Fruit fly (Drosophila melanogaster) whole organism, wandering third instar larva: Measurements from ENCODE around the gene CG2533.
A peak's percentile ranks its signal among the peaks of the same experiment; 100 is the strongest.
"Not testable (repeated sequence)": the region's sequence is repeated elsewhere in the genome, so short reads cannot be mapped to it uniquely, and the experiment has no call there.

ENCODE experiments used
- Abd-B ChIP-seq: fragments of >200 bp; optimal IDR thresholded peaks from 2 replicates; lab custom pipeline; 2017; ENCODE audit warnings: missing biosample characterization, missing genetic modification characterization
- CG32264 ChIP-seq: fragments of 200-800 bp; sonication (Bioruptor generic); optimal IDR thresholded peaks from 2 replicates; lab custom pipeline; 2016; ENCODE audit warnings: missing biosample characterization, missing genetic modification characterization
- CG9705 ChIP-seq: fragments of 200-800 bp; sonication (Bioruptor generic); optimal IDR thresholded peaks from 2 replicates; lab custom pipeline; 2018; ENCODE audit warnings: missing biosample characterization, mild to moderate bottlenecking, missing genetic modification characterization
- Dfd ChIP-seq: fragments of >200 bp; optimal IDR thresholded peaks from 2 replicates; lab custom pipeline; 2017; ENCODE audit warnings: missing biosample characterization, missing genetic modification characterization
- Dif ChIP-seq: fragments of 200-275, 200-300 bp; sonication (Bioruptor generic); optimal IDR thresholded peaks from 2 replicates; lab custom pipeline; 2018; ENCODE audit warnings: missing biosample characterization, missing genetic modification characterization; ENCODE audit not compliant: partially characterized antibody
- HLH106 ChIP-seq: fragments of 200-800 bp; optimal IDR thresholded peaks from 3 replicates; lab custom pipeline; 2019; ENCODE audit warnings: missing biosample characterization, mild to moderate bottlenecking, missing genetic modification characterization, moderate library complexity
- Hnf4 ChIP-seq: fragments of 200-800 bp; sonication (Bioruptor generic); optimal IDR thresholded peaks from 2 replicates; lab custom pipeline; 2016; ENCODE audit warnings: missing biosample characterization, mild to moderate bottlenecking, missing genetic modification characterization
- Hr83 ChIP-seq: fragments of 200-300 bp; sonication (Bioruptor generic); optimal IDR thresholded peaks from 2 replicates; lab custom pipeline; 2016; ENCODE audit warnings: missing biosample characterization, mild to moderate bottlenecking, missing genetic modification characterization, moderate library complexity; ENCODE audit not compliant: poor library complexity, severe bottlenecking
- Jra ChIP-seq: sonication (Bioruptor generic); optimal IDR thresholded peaks from 2 replicates; lab custom pipeline; 2016; ENCODE audit warnings: missing biosample characterization, missing genetic modification characterization
- Myc ChIP-seq: fragments of >200 bp; optimal IDR thresholded peaks from 2 replicates; lab custom pipeline; 2017
- N ChIP-seq: fragments of >200 bp; optimal IDR thresholded peaks from 2 replicates; lab custom pipeline; 2018; ENCODE audit warnings: missing biosample characterization, missing external identifiers, missing genetic modification characterization
- OdsH ChIP-seq: fragments of 200-800 bp; sonication (Bioruptor generic); optimal IDR thresholded peaks from 2 replicates; lab custom pipeline; 2016; ENCODE audit warnings: missing biosample characterization, mild to moderate bottlenecking, missing genetic modification characterization
- Rel ChIP-seq, 2 experiments: fragments of 200-800 bp; sonication (Bioruptor generic) in 1 of 2; optimal IDR thresholded peaks; 2 replicates in 1 of 2; 3 replicates in 1 of 2; lab custom pipeline; 2016 to 2019; ENCODE audit warnings: mild to moderate bottlenecking in 2 of 2, missing biosample characterization in 2 of 2, missing genetic modification characterization in 2 of 2, moderate library complexity in 1 of 2
- Sp1 ChIP-seq: fragments of 200-800 bp; sonication (Bioruptor generic); optimal IDR thresholded peaks from 3 replicates; lab custom pipeline; 2019; ENCODE audit warnings: missing biosample characterization, mild to moderate bottlenecking, missing genetic modification characterization, moderate library complexity
- Vsx2 ChIP-seq: fragments of 200-300, 225-300 bp; sonication (Bioruptor generic); optimal IDR thresholded peaks from 2 replicates; lab custom pipeline; 2018; ENCODE audit warnings: missing biosample characterization, missing genetic modification characterization; ENCODE audit not compliant: partially characterized antibody
- br ChIP-seq: fragments of 200-800 bp; sonication (Bioruptor generic); optimal IDR thresholded peaks from 2 replicates; lab custom pipeline; 2016; ENCODE audit warnings: missing biosample characterization, missing genetic modification characterization
- brk ChIP-seq: fragments of 200-800 bp; sonication (Bioruptor generic); optimal IDR thresholded peaks from 2 replicates; lab custom pipeline; 2016; ENCODE audit warnings: missing biosample characterization, mild to moderate bottlenecking, missing genetic modification characterization
- dl ChIP-seq, 2 experiments: fragments of 175-275, 200-275 bp in 1 of 2; fragments of 200-275 bp in 1 of 2; sonication (Bioruptor generic); optimal IDR thresholded peaks; lab custom pipeline; 2018; ENCODE audit warnings: mild to moderate bottlenecking in 2 of 2, missing biosample characterization in 2 of 2, missing genetic modification characterization in 2 of 2, moderate library complexity in 2 of 2; ENCODE audit not compliant: partially characterized antibody in 2 of 2, insufficient read depth in 1 of 2
- dmrt93B ChIP-seq: fragments of 200-800 bp; sonication (Bioruptor generic); optimal IDR thresholded peaks from 2 replicates; lab custom pipeline; 2018; ENCODE audit warnings: missing biosample characterization, mild to moderate bottlenecking, missing genetic modification characterization
- dsf ChIP-seq: sonication (Bioruptor generic); optimal IDR thresholded peaks from 2 replicates; lab custom pipeline; 2016; ENCODE audit warnings: missing biosample characterization, missing genetic modification characterization, borderline replicate concordance
- ey ChIP-seq: fragments of 200-800 bp; sonication (Bioruptor generic); optimal IDR thresholded peaks from 2 replicates; lab custom pipeline; 2016; ENCODE audit warnings: missing biosample characterization, missing genetic modification characterization
- foxo ChIP-seq, 2 experiments: fragments of 200-800 bp; sonication (Bioruptor generic); optimal IDR thresholded peaks; 2 replicates in 1 of 2; 3 replicates in 1 of 2; lab custom pipeline; 2016 to 2017; ENCODE audit warnings: missing biosample characterization in 2 of 2, missing genetic modification characterization in 2 of 2
- fru ChIP-seq: fragments of 200-800 bp; sonication (Bioruptor generic); optimal IDR thresholded peaks from 3 replicates; lab custom pipeline; 2016; ENCODE audit warnings: missing biosample characterization, mild to moderate bottlenecking, missing genetic modification characterization
- h ChIP-seq: fragments of 200-800 bp; sonication (Bioruptor generic); optimal IDR thresholded peaks from 3 replicates; lab custom pipeline; 2016; ENCODE audit warnings: missing biosample characterization, mild to moderate bottlenecking, missing genetic modification characterization
- psq ChIP-seq: fragments of 200-800 bp; sonication (Bioruptor generic); optimal IDR thresholded peaks from 3 replicates; lab custom pipeline; 2017; ENCODE audit warnings: missing biosample characterization, mild to moderate bottlenecking, missing genetic modification characterization, moderate library complexity
- rgr ChIP-seq: fragments of 200-800 bp; sonication (Bioruptor generic); optimal IDR thresholded peaks from 3 replicates; lab custom pipeline; 2016; ENCODE audit warnings: missing biosample characterization, mild to moderate bottlenecking, missing genetic modification characterization
- sage ChIP-seq: fragments of 200-800 bp; sonication (Bioruptor generic); optimal IDR thresholded peaks from 2 replicates; lab custom pipeline; 2016; ENCODE audit warnings: missing biosample characterization, mild to moderate bottlenecking, missing genetic modification characterization
- sv ChIP-seq: fragments of 200-800 bp; sonication (Bioruptor generic); optimal IDR thresholded peaks from 3 replicates; lab custom pipeline; 2016; ENCODE audit warnings: missing biosample characterization, missing genetic modification characterization
- woc ChIP-seq: sonication (Bioruptor generic); optimal IDR thresholded peaks from 2 replicates; lab custom pipeline; 2016; ENCODE audit warnings: missing biosample characterization, mild to moderate bottlenecking, missing genetic modification characterization

The CG2533 gene

dm6 chrX:11611056-11611644 lies 7.2 kb upstream of the CG2533 start:
- TF ChIP-seq psq (GFP tag; lab: Kevin White, UChicago), result peak; percentile 62
- no peak for TF ChIP-seq sage (GFP tag; lab: Kevin White, UChicago)
- TF ChIP-seq, all 38 proteins: peak for 1

dm6 chrX:11601408-11601807 lies 2.6 kb downstream of the CG2533 start:
- TF ChIP-seq Dif (GFP tag; lab: Kevin White, UChicago) (no peak), Hr83 (GFP tag; lab: Kevin White, UChicago) (peak; percentile 46), Rel (GFP tag; optimal IDR thresholded peaks at IDR 0.05; lab: Kevin White, UChicago) (no peak), Rel (tag; optimal IDR thresholded peaks at IDR 0.05; lab: Kevin White, UChicago) (peak; percentile 55), CG32264 (GFP tag; lab: Kevin White, UChicago) (no peak), fru (GFP tag; lab: Kevin White, UChicago) (no peak)

- no peak for TF ChIP-seq OdsH (GFP tag; lab: Kevin White, UChicago)
- no peak for TF ChIP-seq brk (GFP tag; lab: Kevin White, UChicago)
- TF ChIP-seq sv (GFP tag; lab: Kevin White, UChicago), result no peak
- TF ChIP-seq psq (GFP tag; lab: Kevin White, UChicago), result peak; percentile 32
- TF ChIP-seq fru (GFP tag; lab: Kevin White, UChicago), result no peak
- peak; percentile 41 for TF ChIP-seq rgr (GFP tag; lab: Kevin White, UChicago)
- TF ChIP-seq HLH106 (tag; lab: Kevin White, UChicago), result peak; percentile 36
- TF ChIP-seq Hnf4 (GFP tag; lab: Kevin White, UChicago), result peak; percentile 31
- TF ChIP-seq ey (GFP tag; lab: Kevin White, UChicago), result peak; percentile 51
- peak; percentile 74 for TF ChIP-seq Jra (GFP tag; lab: Kevin White, UChicago)
- peak; percentile 47 for TF ChIP-seq sage (GFP tag; lab: Kevin White, UChicago)
- TF ChIP-seq Myc (lab: Kevin White, UChicago), result no peak
- TF ChIP-seq Vsx2 (GFP tag; lab: Kevin White, UChicago), result no peak
- TF ChIP-seq br (GFP tag; lab: Kevin White, UChicago), result peak; percentile 62
- no peak for TF ChIP-seq dsf (GFP tag; lab: Kevin White, UChicago)
- TF ChIP-seq Sp1 (GFP tag; lab: Kevin White, UChicago), result peak; percentile 38
- TF ChIP-seq foxo (GFP tag; optimal IDR thresholded peaks at IDR 0.05; lab: Kevin White, UChicago), result peak in 1 of 2 experiments; percentile 26
- peak; percentile 59 for TF ChIP-seq woc (GFP tag; lab: Kevin White, UChicago)
- peak; percentile 55 for TF ChIP-seq h (GFP tag; lab: Kevin White, UChicago)
- TF ChIP-seq Dfd (GFP tag; lab: Kevin White, UChicago), result no peak
- no peak for TF ChIP-seq Rel (GFP tag; optimal IDR thresholded peaks at IDR 0.05; lab: Kevin White, UChicago)
- peak; percentile 65 for TF ChIP-seq Rel (tag; optimal IDR thresholded peaks at IDR 0.05; lab: Kevin White, UChicago)
These were observed 3.1 kb downstream of the CG2533 start for dm6 chrX:11600795-11601358.

- not testable (repeated sequence) for TF ChIP-seq Hr83, Sp1, dmrt93B (GFP tag; lab: Kevin White, UChicago)
- TF ChIP-seq, all 38 proteins: peak for 0; not testable (repeated sequence) for 38
These were observed 4.4 kb downstream of the CG2533 start, which contains the start of gene rho-4 for dm6 chrX:11599589-11599988. Gene rho-4 (plus strand): TSS chrX:11599838.

- no peak for TF ChIP-seq CG9705 (GFP tag; lab: Kevin White, UChicago)
- TF ChIP-seq Hnf4 (GFP tag; lab: Kevin White, UChicago), result no peak
- TF ChIP-seq Jra (GFP tag; lab: Kevin White, UChicago), result no peak
- TF ChIP-seq N (GFP tag; lab: Kevin White, UChicago), result no peak
- no peak for TF ChIP-seq dl (GFP tag; optimal IDR thresholded peaks at IDR 0.05; lab: Kevin White, UChicago; ENCODE audit: insufficient read depth in 1 of 2, partially characterized antibody in 2 of 2)
- TF ChIP-seq h (GFP tag; lab: Kevin White, UChicago), result no peak
- no peak for TF ChIP-seq Dfd (GFP tag; lab: Kevin White, UChicago)
- TF ChIP-seq OdsH (GFP tag; lab: Kevin White, UChicago), result no peak
- TF ChIP-seq Myc (lab: Kevin White, UChicago), result no peak
- TF ChIP-seq Abd-B (GFP tag; lab: Kevin White, UChicago), result no peak
- TF ChIP-seq CG32264 (GFP tag; lab: Kevin White, UChicago), result no peak
These were observed 19.9 kb downstream of the CG2533 start, which contains the start of gene pkm for dm6 chrX:11584075-11584474. Gene pkm (minus strand): TSS chrX:11584175.
